Fruit fly (Drosophila melanogaster) whole organism, embryonic: ENCODE measurements around the gene bark.

Experiments
- C15 ChIP-seq: fragments of 200-800 bp; sonication (Bioruptor generic); IDR thresholded peaks from 3 replicates; pipeline ENCODE4 v1.3.6; 2022; ENCODE audit warnings: missing biosample characterization, missing genetic modification characterization
- CG10462 ChIP-seq: fragments of 200-800 bp; sonication (Bioruptor generic); optimal IDR thresholded peaks from 2 replicates; lab custom pipeline; 2016; ENCODE audit warnings: missing biosample characterization, missing genetic modification characterization
- CG10543 ChIP-seq: fragments of 200-800 bp; sonication (Bioruptor generic); optimal IDR thresholded peaks from 3 replicates; lab custom pipeline; 2017; ENCODE audit warnings: missing biosample characterization, mild to moderate bottlenecking, missing genetic modification characterization, moderate library complexity
- CG1233 ChIP-seq: fragments of 200-800 bp; sonication (Bioruptor generic); optimal IDR thresholded peaks from 4 replicates; lab custom pipeline; 2018; ENCODE audit warnings: missing biosample characterization, mild to moderate bottlenecking, missing genetic modification characterization
- CG12744 ChIP-seq: fragments of 200-800 bp; sonication (Bioruptor generic); optimal IDR thresholded peaks from 2 replicates; lab custom pipeline; 2016; ENCODE audit warnings: missing biosample characterization, missing genetic modification characterization
- CG12769 ChIP-seq: fragments of 200-800 bp; sonication (Bioruptor generic); optimal IDR thresholded peaks from 2 replicates; lab custom pipeline; 2019; ENCODE audit warnings: missing biosample characterization, mild to moderate bottlenecking, missing genetic modification characterization, moderate library complexity
- CG15073 ChIP-seq: fragments of 200-800 bp; sonication (Bioruptor generic); optimal IDR thresholded peaks from 2 replicates; lab custom pipeline; 2016; ENCODE audit warnings: missing biosample characterization, missing genetic modification characterization
- CG16815 ChIP-seq: fragments of 200-800 bp; sonication (Bioruptor generic); optimal IDR thresholded peaks from 3 replicates; lab custom pipeline; 2017; ENCODE audit warnings: missing biosample characterization, mild to moderate bottlenecking, missing genetic modification characterization
- CG17912 ChIP-seq: fragments of 200-800 bp; sonication (Bioruptor generic); optimal IDR thresholded peaks from 2 replicates; lab custom pipeline; 2018; ENCODE audit warnings: missing biosample characterization, mild to moderate bottlenecking, missing genetic modification characterization
- CG18599 ChIP-seq: fragments of 200-800 bp; sonication (Bioruptor generic); optimal IDR thresholded peaks from 3 replicates; lab custom pipeline; 2017; ENCODE audit warnings: missing biosample characterization, missing genetic modification characterization, mild to moderate bottlenecking, moderate library complexity, missing genetic modification reagents
- CG2120 ChIP-seq: fragments of 200-800 bp; sonication (Bioruptor generic); optimal IDR thresholded peaks from 3 replicates; lab custom pipeline; 2016; ENCODE audit warnings: missing biosample characterization, missing genetic modification characterization
- CG2129 ChIP-seq: fragments of 200-800 bp; sonication (Bioruptor generic); IDR thresholded peaks from 2 replicates; pipeline ENCODE4 v1.3.6; 2022; ENCODE audit warnings: missing biosample characterization, missing genetic modification characterization; ENCODE audit not compliant: partially characterized antibody
- CG30431 ChIP-seq: fragments of 200-800 bp; sonication (Bioruptor generic); optimal IDR thresholded peaks from 2 replicates; lab custom pipeline; 2017; ENCODE audit warnings: missing biosample characterization, missing genetic modification characterization
- CG3065 ChIP-seq: fragments of 200-800 bp; sonication (Bioruptor generic); optimal IDR thresholded peaks from 2 replicates; lab custom pipeline; 2016; ENCODE audit warnings: missing biosample characterization, missing genetic modification characterization
- CG34224 ChIP-seq: fragments of 200-800 bp; sonication (Bioruptor generic); IDR thresholded peaks from 3 replicates; pipeline ENCODE4 v1.3.6; 2022; ENCODE audit warnings: missing biosample characterization, missing genetic modification characterization; ENCODE audit not compliant: partially characterized antibody
- CG34422 ChIP-seq: fragments of 200-800 bp; sonication (Bioruptor generic); IDR thresholded peaks from 3 replicates; pipeline ENCODE4 v1.3.6; 2022; ENCODE audit warnings: missing biosample characterization, missing genetic modification characterization
- CG3838 ChIP-seq: fragments of 200-800 bp; sonication (Bioruptor generic); optimal IDR thresholded peaks from 3 replicates; lab custom pipeline; 2016; ENCODE audit warnings: missing biosample characterization, missing genetic modification characterization
- CG42726 ChIP-seq: fragments of 200-800 bp; sonication (Bioruptor generic); IDR thresholded peaks from 2 replicates; pipeline ENCODE4 v1.3.6; 2022; ENCODE audit warnings: missing biosample characterization, missing genetic modification characterization; ENCODE audit not compliant: partially characterized antibody
- CG43689 ChIP-seq: fragments of 200-800 bp; sonication (Bioruptor generic); IDR thresholded peaks from 2 replicates; pipeline ENCODE4 v1.3.6; 2022; ENCODE audit warnings: missing biosample characterization, missing genetic modification characterization
- CG4617 ChIP-seq: fragments of 200-800 bp; sonication (Bioruptor generic); optimal IDR thresholded peaks from 3 replicates; lab custom pipeline; 2016; ENCODE audit warnings: missing biosample characterization, missing genetic modification characterization, borderline replicate concordance
- CG5953 ChIP-seq: fragments of 200-800 bp; sonication (Bioruptor generic); IDR thresholded peaks from 2 replicates; pipeline ENCODE4 v1.3.6; 2022; ENCODE audit warnings: missing biosample characterization, missing genetic modification characterization
- CG7556 ChIP-seq: fragments of 200-800 bp; sonication (Bioruptor generic); optimal IDR thresholded peaks from 2 replicates; lab custom pipeline; 2017; ENCODE audit warnings: missing biosample characterization, mild to moderate bottlenecking, missing genetic modification characterization
- CG7928 ChIP-seq: fragments of 200-800 bp; sonication (Bioruptor generic); optimal IDR thresholded peaks from 2 replicates; lab custom pipeline; 2017; ENCODE audit warnings: missing biosample characterization, mild to moderate bottlenecking, missing genetic modification characterization
- CHES-1-like ChIP-seq: fragments of 200-800 bp; sonication (Bioruptor generic); optimal IDR thresholded peaks from 2 replicates; lab custom pipeline; 2016; ENCODE audit warnings: missing biosample characterization, missing genetic modification characterization
- D19B ChIP-seq: fragments of 200-800 bp; sonication (Bioruptor generic); optimal IDR thresholded peaks from 2 replicates; lab custom pipeline; 2017; ENCODE audit warnings: missing biosample characterization, mild to moderate bottlenecking, missing genetic modification characterization
- Dbx ChIP-seq: fragments of 200-800 bp; sonication (Bioruptor generic); IDR thresholded peaks from 3 replicates; pipeline ENCODE4 v1.3.6; 2022; ENCODE audit warnings: missing biosample characterization, missing genetic modification characterization
- Dfd ChIP-seq, 2 experiments: fragments of >200 bp; optimal IDR thresholded peaks; 2 replicates each; lab custom pipeline; 2017; ENCODE audit warnings: missing biosample characterization in 2 of 2, missing genetic modification characterization in 2 of 2
- Hmr ChIP-seq: fragments of 200-800 bp; sonication (Bioruptor generic); optimal IDR thresholded peaks from 3 replicates; lab custom pipeline; 2017; ENCODE audit warnings: mild to moderate bottlenecking, missing biosample characterization, missing genetic modification reagents, missing genetic modification characterization
- Hmx ChIP-seq: fragments of 200-800 bp; sonication (Bioruptor generic); optimal IDR thresholded peaks from 2 replicates; lab custom pipeline; 2016; ENCODE audit warnings: missing biosample characterization, missing genetic modification characterization
- Hr39 ChIP-seq: fragments of >200 bp; optimal IDR thresholded peaks from 2 replicates; lab custom pipeline; 2017
- MBD-R2 ChIP-seq: fragments of 200-800 bp; sonication (Bioruptor generic); IDR thresholded peaks from 2 replicates; pipeline ENCODE4 v1.3.6; 2022; ENCODE audit warnings: missing biosample characterization, missing genetic modification characterization
- Mrtf ChIP-seq: fragments of 200-800 bp; sonication (Bioruptor generic); IDR thresholded peaks from 3 replicates; pipeline ENCODE4 v1.3.6; 2022; ENCODE audit warnings: missing biosample characterization, missing genetic modification characterization
- Myb ChIP-seq: fragments of 200-800 bp; sonication (Bioruptor generic); optimal IDR thresholded peaks from 2 replicates; lab custom pipeline; 2016; ENCODE audit warnings: missing biosample characterization, missing genetic modification characterization
- Scr ChIP-seq: fragments of 200-800 bp; sonication (Bioruptor generic); IDR thresholded peaks from 2 replicates; pipeline ENCODE4 v1.3.6; 2022; ENCODE audit warnings: missing biosample characterization, missing genetic modification characterization; ENCODE audit not compliant: partially characterized antibody
- Taf1 ChIP-seq: fragments of 200-800 bp; sonication (Bioruptor generic); IDR thresholded peaks from 2 replicates; pipeline ENCODE4 v1.3.6; 2022; ENCODE audit warnings: missing biosample characterization, missing genetic modification characterization
- bsh ChIP-seq, 2 experiments: fragments of 200-800 bp; sonication (Bioruptor generic); optimal IDR thresholded peaks; 2 replicates each; lab custom pipeline; 2017 to 2018; ENCODE audit warnings: mild to moderate bottlenecking in 2 of 2, missing biosample characterization in 2 of 2, missing genetic modification characterization in 2 of 2, moderate library complexity in 1 of 2
- croc ChIP-seq: fragments of 200-800 bp; sonication (Bioruptor generic); conservative IDR thresholded peaks from 3 replicates; pipeline ENCODE4 v1.3.6; 2022; ENCODE audit warnings: missing biosample characterization, missing genetic modification characterization
- danr ChIP-seq: fragments of 200-800 bp; sonication (Bioruptor generic); IDR thresholded peaks from 2 replicates; pipeline ENCODE4 v1.3.6; 2022; ENCODE audit warnings: missing biosample characterization, missing genetic modification characterization
- gsb ChIP-seq: fragments of 200-800 bp; sonication (Bioruptor generic); IDR thresholded peaks from 2 replicates; pipeline ENCODE4 v1.3.6; 2022; ENCODE audit warnings: missing biosample characterization, missing genetic modification characterization
- lilli ChIP-seq: fragments of 200-800 bp; sonication (Bioruptor generic); optimal IDR thresholded peaks from 3 replicates; lab custom pipeline; 2016; ENCODE audit warnings: missing biosample characterization, missing genetic modification characterization
- lov ChIP-seq, 2 experiments: fragments of 200-800 bp in 1 of 2; fragments of >200 bp in 1 of 2; sonication (Bioruptor generic) in 1 of 2; IDR thresholded peaks in 1 of 2; optimal IDR thresholded peaks in 1 of 2; 2 replicates in 1 of 2; 3 replicates in 1 of 2; pipeline versions ENCODE4 v1.3.6 to Lab custom; 2017 to 2022; ENCODE audit warnings: missing biosample characterization in 1 of 2, missing genetic modification characterization in 1 of 2
- mld ChIP-seq: fragments of 200-800 bp; sonication (Bioruptor generic); IDR thresholded peaks from 3 replicates; pipeline ENCODE4 v1.3.6; 2022; ENCODE audit warnings: missing biosample characterization, missing genetic modification characterization; ENCODE audit not compliant: partially characterized antibody
- otp ChIP-seq: fragments of 200-800 bp; sonication (Bioruptor generic); IDR thresholded peaks from 3 replicates; pipeline ENCODE4, ENCODE4 v1.3.6; 2022; ENCODE audit warnings: missing biosample characterization, missing genetic modification characterization
- sim ChIP-seq: fragments of 200-800 bp; sonication (Bioruptor generic); IDR thresholded peaks from 2 replicates; pipeline ENCODE4 v1.3.6; 2022; ENCODE audit warnings: missing biosample characterization, missing genetic modification characterization
- slou ChIP-seq: fragments of 200-800 bp; sonication (Bioruptor generic); optimal IDR thresholded peaks from 3 replicates; lab custom pipeline; 2016; ENCODE audit warnings: missing biosample characterization, missing genetic modification characterization
- sob ChIP-seq: fragments of 200-800 bp; sonication (Bioruptor generic); IDR thresholded peaks from 2 replicates; pipeline ENCODE4 v1.3.6; 2022; ENCODE audit warnings: missing biosample characterization, missing genetic modification characterization
- sqz ChIP-seq: fragments of 200-800 bp; sonication (Bioruptor generic); optimal IDR thresholded peaks from 3 replicates; lab custom pipeline; 2018; ENCODE audit warnings: missing biosample characterization, mild to moderate bottlenecking, missing genetic modification characterization

bark gene

dm6 chr2L:3771109-3772067 lies 15.6 kb upstream of the bark start, which contains the start of gene bowl (continued):
- peak; percentile 70 for TF ChIP-seq CG7928
- peak; percentile 98 for TF ChIP-seq lilli
- TF ChIP-seq CG12769 = peak; percentile 95
- TF ChIP-seq Hmr (GFP tag; lab: Kevin White, UChicago) = peak; percentile 96
- TF ChIP-seq MBD-R2 (GFP tag; lab: Robert Waterston, UW) = peak; percentile 89
- peak; percentile 85; the same call in 2 of the 3 replicates for TF ChIP-seq C15 (GFP tag; lab: Robert Waterston, UW)
- no peak for TF ChIP-seq CG2129 (GFP tag; lab: Robert Waterston, UW)
- peak; percentile 90 for TF ChIP-seq Hmx (GFP tag; lab: Kevin White, UChicago)
- peak; percentile 94 for TF ChIP-seq CG4617
- no peak for TF ChIP-seq lov (optimal IDR thresholded peaks at IDR 0.05; lab: Kevin White, UChicago)
- peak; percentile 96 for TF ChIP-seq lov (GFP tag; IDR thresholded peaks at IDR 0.05; lab: Robert Waterston, UW)
- TF ChIP-seq Taf1 = peak; percentile 79
- peak; percentile 97 for TF ChIP-seq CG16815
- peak; percentile 85 for TF ChIP-seq gsb (GFP tag; lab: Robert Waterston, UW)
- peak; percentile 90 for TF ChIP-seq CG3065 (GFP tag; lab: Kevin White, UChicago)
- TF ChIP-seq CG1233 = peak; percentile 78
- peak; percentile 94 for TF ChIP-seq CG18599
- peak; percentile 97 for TF ChIP-seq CG2120
- TF ChIP-seq CG34224 (GFP tag; lab: Robert Waterston, UW) = 0 out of 3 replicates have a peak, but pooled peaks have one; percentile 21
- TF ChIP-seq otp (GFP tag; lab: Robert Waterston, UW) = peak; percentile 95
- peak; percentile 90 for TF ChIP-seq CG3838 (GFP tag; lab: Kevin White, UChicago)
- peak; percentile 93 for TF ChIP-seq Mrtf (GFP tag; lab: Robert Waterston, UW)
- TF ChIP-seq Myb (GFP tag; lab: Kevin White, UChicago) = peak; percentile 79
- TF ChIP-seq CG10462 (GFP tag; lab: Kevin White, UChicago) = peak; percentile 97
- TF ChIP-seq CG7556 (GFP tag; lab: Kevin White, UChicago) = peak; percentile 97
- no peak for TF ChIP-seq Hr39 (lab: Kevin White, UChicago)
- TF ChIP-seq CG12744 (GFP tag; lab: Kevin White, UChicago) = peak; percentile 93
- TF ChIP-seq bsh (GFP tag; optimal IDR thresholded peaks at IDR 0.05; lab: Kevin White, UChicago) = peak; percentile 93 to 99
- TF ChIP-seq CG5953 (GFP tag; lab: Robert Waterston, UW) = peak; percentile 89
- peak; percentile 95 for TF ChIP-seq croc (GFP tag; lab: Robert Waterston, UW)
- TF ChIP-seq CG17912 (GFP tag; lab: Kevin White, UChicago) = no peak
- peak; percentile 97 for TF ChIP-seq sob
- peak; percentile 93 for TF ChIP-seq CHES-1-like (GFP tag; lab: Kevin White, UChicago)
- peak; percentile 93 for TF ChIP-seq CG30431 (GFP tag; lab: Kevin White, UChicago)
- peak; percentile 62 for TF ChIP-seq slou (GFP tag; lab: Kevin White, UChicago)
- TF ChIP-seq danr (GFP tag; lab: Robert Waterston, UW) = peak; percentile 91
- TF ChIP-seq CG10543 = peak; percentile 92
- TF ChIP-seq mld (GFP tag; lab: Robert Waterston, UW) = no peak
- peak; percentile 97 for TF ChIP-seq sim (GFP tag; lab: Robert Waterston, UW)
- TF ChIP-seq CG34422 (GFP tag; lab: Robert Waterston, UW) = peak; percentile 97
- TF ChIP-seq Dbx (GFP tag; lab: Robert Waterston, UW) = peak; percentile 89
- peak; percentile 90 for TF ChIP-seq CG43689
- TF ChIP-seq D19B (GFP tag; lab: Kevin White, UChicago) = peak; percentile 70
- 0 out of 2 replicates have a peak, but pooled peaks have one; percentile 12 for TF ChIP-seq Scr (GFP tag; lab: Robert Waterston, UW)
- peak; percentile 64 for TF ChIP-seq CG15073 (GFP tag; lab: Kevin White, UChicago)
- TF ChIP-seq sqz = peak; percentile 90
- TF ChIP-seq CG42726 = peak; percentile 69; the same call in 1 of the 2 replicates
- TF ChIP-seq Dfd (GFP tag; optimal IDR thresholded peaks at IDR 0.05; lab: Kevin White, UChicago) = no peak
